Worm (Caenorhabditis elegans) whole organism, midembryonic: ENCODE measurements around the gene F43E2.1.

Experiments used
- T22C8.4 ChIP-seq: fragments of 200-800 bp; sonication (Bioruptor generic); IDR thresholded peaks from 2 replicates; pipeline ENCODE4 v1.3.6; 2022; ENCODE audit warnings: missing genetic modification characterization, missing compliant biosample characterization
- cog-1 ChIP-seq: sonication (generic microtip); optimal IDR thresholded peaks from 2 replicates; lab custom pipeline; 2016; ENCODE audit warnings: missing genetic modification characterization, missing compliant biosample characterization
- flt-1 ChIP-seq: fragments of 200-800 bp; sonication (Bioruptor generic); IDR thresholded peaks from 2 replicates; pipeline ENCODE4 v1.3.6; 2022; ENCODE audit warnings: missing genetic modification characterization, missing compliant biosample characterization
- klf-2 ChIP-seq: fragments of 200-800 bp; sonication (Bioruptor generic); conservative IDR thresholded peaks from 2 replicates; pipeline ENCODE4 v1.3.6; 2022; ENCODE audit warnings: missing genetic modification reagents, missing genetic modification characterization, missing compliant biosample characterization
- med-1 ChIP-seq: sonication (generic microtip); optimal IDR thresholded peaks from 2 replicates; lab custom pipeline; 2017; ENCODE audit warnings: missing genetic modification characterization, mild to moderate bottlenecking, missing compliant biosample characterization, antibody characterized with exemption, missing genetic modification reagents; ENCODE audit not compliant: insufficient read depth
- ref-1 ChIP-seq: fragments of 200-800 bp; sonication (Bioruptor generic); conservative IDR thresholded peaks from 2 replicates; pipeline ENCODE4 v1.3.6; 2022; ENCODE audit warnings: missing genetic modification reagents, missing genetic modification characterization, missing compliant biosample characterization
- tab-1 ChIP-seq: fragments of 200-800 bp; sonication (Bioruptor generic); IDR thresholded peaks from 2 replicates; pipeline ENCODE4 v1.3.6; 2022; ENCODE audit warnings: missing genetic modification characterization, missing compliant biosample characterization
- ztf-23 ChIP-seq: fragments of 200-800 bp; sonication (Bioruptor generic); IDR thresholded peaks from 2 replicates; pipeline ENCODE4 v1.3.6; 2022; ENCODE audit warnings: missing genetic modification reagents, missing genetic modification characterization, missing compliant biosample characterization
- ztf-29 ChIP-seq: fragments of 200-800 bp; sonication (Bioruptor generic); IDR thresholded peaks from 2 replicates; pipeline ENCODE4 v1.3.6; 2022; ENCODE audit warnings: missing genetic modification reagents, missing genetic modification characterization, missing compliant biosample characterization

F43E2.1 gene

ce11 chrII:7379021-7379420 lies 3.9 kb downstream of the F43E2.1 start, which contains the start of gene C07D10.6:
C07D10.6 (plus strand) TSS chrII:7379321.
- no peak for TF ChIP-seq tab-1 (GFP tag; lab: Robert Waterston, UW)
- no peak for TF ChIP-seq cog-1 (tag; lab: Kevin White, UChicago)
- TF ChIP-seq klf-2, result no peak
- no peak for TF ChIP-seq ref-1 (GFP tag; lab: Robert Waterston, UW)
- TF ChIP-seq flt-1 (GFP tag; lab: Robert Waterston, UW), result no peak
- no peak for TF ChIP-seq T22C8.4 (GFP tag; lab: Robert Waterston, UW)
- TF ChIP-seq med-1, result no peak
- TF ChIP-seq ztf-23 (GFP tag; lab: Robert Waterston, UW), result no peak
- no peak for TF ChIP-seq ztf-29

DNA sequence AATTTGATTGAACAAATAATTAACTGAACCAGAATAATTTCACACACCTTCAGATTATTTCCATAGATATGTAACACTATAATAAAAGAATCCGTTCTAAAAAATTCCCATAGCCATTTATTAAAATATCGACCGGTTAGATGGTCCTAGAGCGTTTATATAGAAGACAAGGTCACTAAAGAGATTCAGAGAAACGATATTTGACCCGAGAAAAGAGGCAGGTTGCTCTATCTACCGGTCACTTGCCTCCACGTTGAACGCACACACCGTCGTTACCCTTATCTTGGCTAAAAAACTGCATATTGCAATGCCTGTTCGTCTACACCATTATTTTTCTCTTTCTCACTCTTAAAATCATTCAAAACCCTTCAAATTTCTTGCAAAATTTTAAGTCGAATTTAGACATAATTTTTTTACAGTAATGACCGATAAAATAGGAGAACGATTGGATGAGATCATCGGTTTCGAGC lies 6.1 kb downstream of the F43E2.1 start, which contains the start of gene C07D10.5:
Gene C07D10.5 (plus strand): TSS at position 420 of the 470 bp plus-strand sequence.
- no peak for TF ChIP-seq ztf-29
- no peak for TF ChIP-seq tab-1 (GFP tag; lab: Robert Waterston, UW)
- TF ChIP-seq T22C8.4 (GFP tag; lab: Robert Waterston, UW), result no peak
- TF ChIP-seq med-1, result no peak
- no peak for TF ChIP-seq ztf-23 (GFP tag; lab: Robert Waterston, UW)
- TF ChIP-seq klf-2, result no peak
- no peak for TF ChIP-seq ref-1 (GFP tag; lab: Robert Waterston, UW)

ce11 chrII:7381947-7382346 lies 6.9 kb downstream of the F43E2.1 start:
- TF ChIP-seq ztf-23 (GFP tag; lab: Robert Waterston, UW), result no peak
- no peak for TF ChIP-seq cog-1 (tag; lab: Kevin White, UChicago)
- TF ChIP-seq klf-2, result no peak
- no peak for TF ChIP-seq T22C8.4 (GFP tag; lab: Robert Waterston, UW)
- TF ChIP-seq tab-1 (GFP tag; lab: Robert Waterston, UW), result no peak
- no peak for TF ChIP-seq ztf-29
- no peak for TF ChIP-seq ref-1 (GFP tag; lab: Robert Waterston, UW)
- TF ChIP-seq med-1, result no peak
- TF ChIP-seq flt-1 (GFP tag; lab: Robert Waterston, UW), result no peak

DNA sequence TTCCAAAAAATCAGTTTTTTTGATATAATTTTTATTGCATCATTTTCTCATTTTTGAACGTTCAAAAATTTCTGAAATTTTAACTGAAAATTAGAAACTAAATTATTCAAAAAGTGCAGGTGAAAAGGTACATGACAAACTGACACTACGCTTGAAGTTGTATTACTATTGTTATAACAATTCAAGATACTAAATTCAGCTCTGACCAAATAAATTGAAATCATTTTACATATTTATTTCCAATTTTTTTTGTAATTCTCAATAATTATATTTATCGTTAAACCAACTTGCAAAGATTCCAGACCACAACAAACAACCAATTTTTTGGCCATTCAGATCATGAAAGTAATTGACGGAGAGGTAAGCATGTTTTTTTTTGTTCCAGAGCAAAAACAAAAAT lies 10.4 kb downstream of the F43E2.1 start, which contains the start of gene sre-3:
Gene sre-3 (plus strand): TSS at position 301 of the 400 bp plus-strand sequence.
- no peak for TF ChIP-seq ztf-29
- no peak for TF ChIP-seq ztf-23 (GFP tag; lab: Robert Waterston, UW)
- TF ChIP-seq med-1, result no peak
- no peak for TF ChIP-seq T22C8.4 (GFP tag; lab: Robert Waterston, UW)
- TF ChIP-seq cog-1 (tag; lab: Kevin White, UChicago), result no peak

ce11 chrII:7390335-7390734 lies 15.3 kb downstream of the F43E2.1 start:
- TF ChIP-seq T22C8.4 (GFP tag; lab: Robert Waterston, UW) (no peak), tab-1 (GFP tag; lab: Robert Waterston, UW) (no peak), ztf-23 (GFP tag; lab: Robert Waterston, UW) (no peak), ztf-29 (no peak), klf-2 (no peak), ref-1 (GFP tag; lab: Robert Waterston, UW) (no peak), med-1 (no peak), flt-1 (GFP tag; lab: Robert Waterston, UW) (no peak), cog-1 (tag; lab: Kevin White, UChicago) (no peak)

ce11 chrII:7392052-7392694 lies 17.1 kb downstream of the F43E2.1 start:
- no peak for TF ChIP-seq T22C8.4 (GFP tag; lab: Robert Waterston, UW)
- no peak for TF ChIP-seq ztf-29
- TF ChIP-seq tab-1 (GFP tag; lab: Robert Waterston, UW), result no peak
- TF ChIP-seq ztf-23 (GFP tag; lab: Robert Waterston, UW), result no peak
- TF ChIP-seq cog-1 (tag; lab: Kevin White, UChicago), result no peak
- TF ChIP-seq ref-1 (GFP tag; lab: Robert Waterston, UW), result no peak
- TF ChIP-seq klf-2, result no peak
- no peak for TF ChIP-seq flt-1 (GFP tag; lab: Robert Waterston, UW)
- no peak for TF ChIP-seq med-1

ce11 chrII:7393393-7393792 lies 18.3 kb downstream of the F43E2.1 start:
- no peak for TF ChIP-seq ref-1 (GFP tag; lab: Robert Waterston, UW)
- TF ChIP-seq cog-1 (tag; lab: Kevin White, UChicago), result no peak
- TF ChIP-seq T22C8.4 (GFP tag; lab: Robert Waterston, UW), result no peak
- TF ChIP-seq med-1, result no peak

DNA sequence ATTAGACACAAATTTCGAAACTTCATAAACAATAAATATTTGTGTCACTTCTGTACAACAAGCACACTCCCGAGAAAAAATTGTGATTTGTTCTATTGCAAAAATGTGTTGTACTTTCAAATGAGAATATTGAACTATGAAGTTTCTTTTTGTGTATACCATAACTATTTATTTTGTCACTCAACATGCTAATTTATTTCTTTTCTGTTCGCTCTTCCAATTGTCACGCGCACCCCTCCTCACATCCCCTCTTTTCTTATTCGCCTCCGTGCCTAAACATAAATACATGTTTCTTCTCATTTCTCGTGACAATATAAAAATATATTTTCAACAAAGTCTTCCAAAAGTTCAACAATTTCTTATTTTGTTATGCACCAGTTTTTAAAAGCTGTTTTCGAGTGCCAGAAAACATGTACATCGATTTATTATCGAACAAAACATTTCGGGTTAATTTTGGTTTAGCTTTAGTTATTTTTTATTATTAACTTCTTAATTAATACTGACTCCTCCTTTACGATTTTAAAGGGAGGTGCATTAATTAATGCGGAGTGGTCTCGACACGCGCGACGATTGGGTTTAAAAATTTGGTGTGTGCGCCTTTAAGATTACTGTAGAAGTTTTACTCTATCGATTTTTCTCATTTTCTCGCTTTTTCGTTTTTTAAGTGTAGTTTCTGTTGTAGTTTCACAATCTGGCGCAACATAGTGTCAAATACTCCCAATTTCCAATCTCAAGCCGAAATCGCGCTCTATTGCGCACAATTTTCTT lies 19.0 kb downstream of the F43E2.1 start:
- TF ChIP-seq T22C8.4 (GFP tag; lab: Robert Waterston, UW) (no peak), ztf-23 (GFP tag; lab: Robert Waterston, UW) (no peak), med-1 (no peak), tab-1 (GFP tag; lab: Robert Waterston, UW) (no peak), ztf-29 (no peak), klf-2 (no peak), cog-1 (tag; lab: Kevin White, UChicago) (no peak), ref-1 (GFP tag; lab: Robert Waterston, UW) (no peak), flt-1 (GFP tag; lab: Robert Waterston, UW) (no peak)

- TF ChIP-seq cog-1 (tag; lab: Kevin White, UChicago) (no peak), klf-2 (no peak)
These were observed 19.6 kb downstream of the F43E2.1 start, which contains the start of gene bath-44 for ce11 chrII:7394690-7395054. bath-44 (plus strand) TSS chrII:7394955.

DNA sequence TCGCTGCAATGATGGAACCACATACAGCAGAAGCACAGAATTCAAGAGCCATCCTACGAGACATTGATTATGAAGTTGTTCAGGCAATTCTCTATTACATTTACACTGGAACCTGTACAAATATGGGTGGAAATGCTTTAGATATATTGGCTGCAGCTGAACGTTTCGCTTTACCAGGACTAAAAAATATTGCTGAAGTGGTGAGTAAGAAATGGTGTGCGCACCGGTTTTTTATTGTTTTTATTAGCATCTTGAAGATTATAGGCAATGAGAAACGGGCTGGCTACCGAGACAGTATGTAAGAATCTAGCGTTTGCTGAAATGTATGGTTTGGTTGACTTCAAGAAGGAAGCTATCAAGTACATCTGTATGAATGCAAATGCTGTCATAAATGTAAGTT lies 21.0 kb downstream of the F43E2.1 start:
- TF ChIP-seq klf-2 (no peak), flt-1 (GFP tag; lab: Robert Waterston, UW) (no peak), tab-1 (GFP tag; lab: Robert Waterston, UW) (no peak), ztf-23 (GFP tag; lab: Robert Waterston, UW) (no peak), T22C8.4 (GFP tag; lab: Robert Waterston, UW) (no peak), ztf-29 (no peak), med-1 (no peak), cog-1 (tag; lab: Kevin White, UChicago) (no peak)
